Fruit fly (Drosophila melanogaster) Kc167 (cell line): ENCODE measurements around the gene g.

Experiments
- h ChIP-seq: fragments of >200 bp; optimal IDR thresholded peaks from 3 replicates; lab custom pipeline; 2018; ENCODE audit warnings: missing external identifiers
- insv ChIP-seq: fragments of >200 bp; optimal IDR thresholded peaks from 3 replicates; lab custom pipeline; 2018; ENCODE audit warnings: missing external identifiers

DNA sequence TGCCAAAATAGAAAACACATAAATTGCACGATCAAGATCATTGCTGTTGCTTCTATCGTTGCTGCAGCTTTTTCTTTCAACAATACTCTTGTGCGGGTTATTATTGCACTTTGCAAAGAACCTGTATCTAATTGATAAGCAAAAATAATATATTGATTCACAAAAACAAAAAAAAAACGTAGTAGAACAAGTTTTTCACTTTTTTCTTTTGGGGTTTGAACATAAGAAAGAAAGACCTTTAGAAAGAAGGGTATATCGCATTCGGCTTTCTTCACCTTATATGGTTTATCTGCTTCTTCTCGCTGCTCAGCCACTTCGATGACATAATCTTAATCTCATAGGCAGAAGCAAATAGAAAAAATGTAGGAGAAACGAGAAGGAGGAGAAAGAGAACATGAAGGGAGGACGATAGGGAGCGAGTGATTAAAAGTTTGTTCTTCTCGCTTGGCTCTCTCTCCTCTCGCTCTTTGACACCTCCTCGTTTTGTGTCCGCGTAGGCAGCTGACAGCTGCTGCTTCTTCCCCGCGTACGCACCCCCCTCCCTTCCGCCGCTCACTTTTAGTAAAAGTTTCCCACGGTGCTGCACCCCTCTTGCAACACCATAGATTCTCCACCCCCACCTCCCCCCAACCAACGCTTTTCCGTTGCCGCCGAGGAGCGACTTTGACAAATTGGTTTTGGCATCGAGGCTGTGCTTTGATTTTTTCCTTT is 37.2 kb downstream of the g start:
- no peak for TF ChIP-seq insv (lab: Kevin White, UChicago)
- no peak for TF ChIP-seq h
